Worm (Caenorhabditis elegans): ENCODE measurements around the gene C27F2.4.

C27F2.4 gene

ce11 chrIII:4947352-4947751, 12.8 kb downstream of the C27F2.4 start (continued):
- TF ChIP-seq ztf-16 (tag; optimal IDR thresholded peaks at IDR 0.05), result no peak
- TF ChIP-seq ceh-19 (GFP tag; optimal IDR thresholded peaks at IDR 0.05), result peak; percentile 84
- TF ChIP-seq sdc-2 (tag; optimal IDR thresholded peaks at IDR 0.05), result peak; percentile 55
- no peak for TF ChIP-seq lin-11 (tag; optimal IDR thresholded peaks at IDR 0.05)
- no peak for TF ChIP-seq pax-1 (tag; optimal IDR thresholded peaks at IDR 0.05)
- peak; percentile 46 for TF ChIP-seq ceh-2 (tag; optimal IDR thresholded peaks at IDR 0.05)
- TF ChIP-seq hlh-13 (GFP tag; optimal IDR thresholded peaks at IDR 0.05), result no peak
- peak; percentile 76 for TF ChIP-seq hlh-8 (tag; optimal IDR thresholded peaks at IDR 0.05)
- peak; percentile 42 for TF ChIP-seq syd-9 (tag; optimal IDR thresholded peaks at IDR 0.05)
- peak; percentile 29 for TF ChIP-seq unc-86 (tag; optimal IDR thresholded peaks at IDR 0.05)
- TF ChIP-seq npax-4 (tag; optimal IDR thresholded peaks at IDR 0.05), result no peak
- TF ChIP-seq mec-3 (tag; optimal IDR thresholded peaks at IDR 0.05; ENCODE audit: borderline replicate concordance), result peak; percentile 51
- peak; percentile 24 for TF ChIP-seq ceh-18 (tag; optimal IDR thresholded peaks at IDR 0.05)
- TF ChIP-seq fkh-10 (GFP tag; optimal IDR thresholded peaks at IDR 0.05), result no peak
- peak; percentile 77 for TF ChIP-seq hlh-30 (tag; optimal IDR thresholded peaks at IDR 0.05; ENCODE audit: insufficient read depth)
- no peak for TF ChIP-seq unc-55 (GFP tag; optimal IDR thresholded peaks at IDR 0.05)
- no peak for TF ChIP-seq sox-2 (GFP tag; IDR thresholded peaks at IDR 0.05)
- TF ChIP-seq ceh-45 (GFP tag; IDR thresholded peaks at IDR 0.05), result no peak
- no peak for TF ChIP-seq gmeb-2 (tag; optimal IDR thresholded peaks at IDR 0.05)
- TF ChIP-seq C38D4.7 (GFP tag; optimal IDR thresholded peaks at IDR 0.05), result peak; percentile 18
- no peak for TF ChIP-seq ahr-1 (tag; optimal IDR thresholded peaks at IDR 0.05)
- no peak for TF ChIP-seq pag-3 (tag; optimal IDR thresholded peaks at IDR 0.05; ENCODE audit: borderline replicate concordance)
- peak; percentile 2 for TF ChIP-seq ceh-6 (GFP tag; optimal IDR thresholded peaks at IDR 0.05)
- peak; percentile 32 for TF ChIP-seq T23F11.4 (GFP tag; optimal IDR thresholded peaks at IDR 0.05)
- peak; percentile 85 for TF ChIP-seq rnt-1 (tag; optimal IDR thresholded peaks at IDR 0.05)
- TF ChIP-seq F13H6.1 (tag; optimal IDR thresholded peaks at IDR 0.05), result peak; percentile 33
- no peak for TF ChIP-seq K09A11.1 (tag; optimal IDR thresholded peaks at IDR 0.05; ENCODE audit: insufficient read depth)
- peak; percentile 19 for TF ChIP-seq ets-4 (tag; optimal IDR thresholded peaks at IDR 0.05)
- TF ChIP-seq K02D7.2 (tag; optimal IDR thresholded peaks at IDR 0.05), result peak; percentile 37
- TF ChIP-seq odd-2 (tag; optimal IDR thresholded peaks at IDR 0.05), result no peak
- TF ChIP-seq sox-4 (tag; optimal IDR thresholded peaks at IDR 0.05), result peak; percentile 6
- peak; percentile 84 for TF ChIP-seq ceh-31 (tag; optimal IDR thresholded peaks at IDR 0.05)
- peak; percentile 71 for TF ChIP-seq dmd-4 (tag; optimal IDR thresholded peaks at IDR 0.05; ENCODE audit: borderline replicate concordance)

- TF ChIP-seq ceh-31 (tag; optimal IDR thresholded peaks at IDR 0.05), result no peak
- no peak for TF ChIP-seq unc-55 (GFP tag; optimal IDR thresholded peaks at IDR 0.05)
- TF ChIP-seq pat-9 (tag; optimal IDR thresholded peaks at IDR 0.05), result no peak
- no peak for TF ChIP-seq ceh-14 (tag; optimal IDR thresholded peaks at IDR 0.05)
- TF ChIP-seq odd-2 (tag; optimal IDR thresholded peaks at IDR 0.05), result no peak
- no peak for TF ChIP-seq ceh-45 (GFP tag; IDR thresholded peaks at IDR 0.05)
- no peak for TF ChIP-seq nfya-1 (tag; optimal IDR thresholded peaks at IDR 0.05)
- no peak for TF ChIP-seq ttx-3 (tag; optimal IDR thresholded peaks at IDR 0.05)
- TF ChIP-seq elt-2 (tag; optimal IDR thresholded peaks at IDR 0.05), result no peak
- no peak for TF ChIP-seq ceh-30 (tag; optimal IDR thresholded peaks at IDR 0.05)
- no peak for TF ChIP-seq K02D7.2 (tag; optimal IDR thresholded peaks at IDR 0.05)
- no peak for TF ChIP-seq sox-4 (tag; optimal IDR thresholded peaks at IDR 0.05)
- no peak for TF ChIP-seq unc-3 (GFP tag; conservative IDR thresholded peaks at IDR 0.05)
- no peak for TF ChIP-seq unc-3 (tag; optimal IDR thresholded peaks at IDR 0.05)
- no peak for TF ChIP-seq T23F11.4 (GFP tag; optimal IDR thresholded peaks at IDR 0.05)
- TF ChIP-seq ceh-18 (tag; optimal IDR thresholded peaks at IDR 0.05), result no peak
- TF ChIP-seq pax-1 (tag; optimal IDR thresholded peaks at IDR 0.05), result no peak
- no peak for TF ChIP-seq unc-42 (tag; optimal IDR thresholded peaks at IDR 0.05)
- TF ChIP-seq ceh-19 (GFP tag; optimal IDR thresholded peaks at IDR 0.05), result no peak
- no peak for TF ChIP-seq nhr-11 (tag; optimal IDR thresholded peaks at IDR 0.05)
Measured at ce11 chrIII:4944213-4944612, 15.9 kb downstream of the C27F2.4 start, which contains the start of gene ntl-9. TSS of gene ntl-9 (plus strand) at chrIII:4944513.

All from whole organism, late embryonic.